Worm (Caenorhabditis elegans): Measurements from ENCODE around the gene trmt-10A.

DNA sequence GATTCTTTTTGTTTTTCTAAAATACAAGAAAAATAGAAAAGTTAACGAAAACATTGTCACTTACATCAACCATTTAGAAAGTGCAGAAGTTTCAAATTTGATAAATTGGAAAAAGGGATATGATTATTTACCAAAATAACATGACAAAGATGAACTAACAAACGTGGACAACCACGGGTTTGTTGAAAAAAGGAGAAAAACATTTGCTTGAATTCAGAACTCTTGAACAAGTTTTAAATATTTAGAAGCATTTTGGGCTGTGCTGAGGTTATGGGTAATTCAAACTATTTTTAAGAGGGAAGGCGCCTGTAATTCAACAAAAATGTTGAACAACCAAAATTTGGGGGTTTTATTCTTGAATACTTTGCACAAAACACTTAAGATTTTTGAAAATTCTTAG lies 42.2 kb downstream of the trmt-10A start, which contains the start of gene ttbk-3:
- TF ChIP-seq W03F9.2 (tag; optimal IDR thresholded peaks at IDR 0.05) (no peak), him-1 (tag; optimal IDR thresholded peaks at IDR 0.05) (no peak), dao-5 (tag; optimal IDR thresholded peaks at IDR 0.05) (no peak)

All from whole organism, L4/young adult.